Fruit fly (Drosophila melanogaster): Measurements from ENCODE around the gene CG34250.

The CG34250 gene

dm6 chr3L:17433555-17433954 is 42.5 kb upstream of the CG34250 start, which contains the start of the genes Coq4 and CG32176 (continued):
- peak; percentile 92 for TF ChIP-seq sima (GFP tag; optimal IDR thresholded peaks at IDR 0.05)
- TF ChIP-seq ranshi (GFP tag; IDR thresholded peaks at IDR 0.05): peak; percentile 98
- TF ChIP-seq gsb (GFP tag; IDR thresholded peaks at IDR 0.05): peak; percentile 96
- TF ChIP-seq MTF-1 (GFP tag; optimal IDR thresholded peaks at IDR 0.05; ENCODE audit: borderline replicate concordance): peak; percentile 93
- TF ChIP-seq CG7745 (tag; optimal IDR thresholded peaks at IDR 0.05): peak; percentile 56
- peak; percentile 97 for TF ChIP-seq Hmr (GFP tag; optimal IDR thresholded peaks at IDR 0.05)
- peak; percentile 79 for TF ChIP-seq CG7928 (GFP tag; optimal IDR thresholded peaks at IDR 0.05)
- TF ChIP-seq CG10979 (tag; optimal IDR thresholded peaks at IDR 0.05): peak; percentile 96
- TF ChIP-seq Drgx (GFP tag; IDR thresholded peaks at IDR 0.05): peak; percentile 96
- peak; percentile 61 for TF ChIP-seq CTCF (GFP tag; optimal IDR thresholded peaks at IDR 0.05)
- peak; percentile 88 for TF ChIP-seq sd (tag; optimal IDR thresholded peaks at IDR 0.05)
- TF ChIP-seq CG10654 (GFP tag; optimal IDR thresholded peaks at IDR 0.05): peak; percentile 99
- TF ChIP-seq sim (GFP tag; IDR thresholded peaks at IDR 0.05): peak; percentile 92
- peak; percentile 98 for TF ChIP-seq E2f1 (GFP tag; IDR thresholded peaks at IDR 0.05)
- peak; percentile 81 for TF ChIP-seq E2f2 (GFP tag; IDR thresholded peaks at IDR 0.05)
- TF ChIP-seq oc (tag; optimal IDR thresholded peaks at IDR 0.05): peak; percentile 98
- peak; percentile 93 for TF ChIP-seq psq (GFP tag; optimal IDR thresholded peaks at IDR 0.05)
- TF ChIP-seq CG14860 (GFP tag; IDR thresholded peaks at IDR 0.05; ENCODE audit: partially characterized antibody): peak; percentile 73
- peak; percentile 88 for TF ChIP-seq CG15011 (GFP tag; optimal IDR thresholded peaks at IDR 0.05)
- no peak for TF ChIP-seq CG1832 (GFP tag; optimal IDR thresholded peaks at IDR 0.05)
- peak; percentile 96 for TF ChIP-seq NC2α (GFP tag; optimal IDR thresholded peaks at IDR 0.05)
- TF ChIP-seq CG12299 (tag; optimal IDR thresholded peaks at IDR 0.05): peak; percentile 96
- TF ChIP-seq Hey (tag; optimal IDR thresholded peaks at IDR 0.05): peak; percentile 81
- TF ChIP-seq CG15073 (GFP tag; optimal IDR thresholded peaks at IDR 0.05): peak; percentile 89
- TF ChIP-seq Med (GFP tag): peak; percentile 100
- peak; percentile 95 for TF ChIP-seq Doc2 (GFP tag; IDR thresholded peaks at IDR 0.05)
- TF ChIP-seq zen2 (GFP tag; IDR thresholded peaks at IDR 0.05; ENCODE audit: partially characterized antibody): no peak; the same call in 2 of the 3 replicates
- peak; percentile 97 for TF ChIP-seq zen (tag; optimal IDR thresholded peaks at IDR 0.05)
- TF ChIP-seq grn (GFP tag; optimal IDR thresholded peaks at IDR 0.05): peak; percentile 75
- TF ChIP-seq Nf-YA (GFP tag; IDR thresholded peaks at IDR 0.05): peak; percentile 92
- TF ChIP-seq Mad (GFP tag; optimal IDR thresholded peaks at IDR 0.05): peak; percentile 99
- TF ChIP-seq fd64A (GFP tag; optimal IDR thresholded peaks at IDR 0.05): peak; percentile 91
- peak; percentile 89 for TF ChIP-seq CG8281 (tag; optimal IDR thresholded peaks at IDR 0.05)
- TF ChIP-seq Ptx1 (GFP tag; IDR thresholded peaks at IDR 0.05): peak; percentile 99
- peak; percentile 92 for TF ChIP-seq p53 (GFP tag; optimal IDR thresholded peaks at IDR 0.05)
- peak; percentile 96 for TF ChIP-seq NK7.1 (GFP tag; optimal IDR thresholded peaks at IDR 0.05)
- TF ChIP-seq NC2β (GFP tag; optimal IDR thresholded peaks at IDR 0.05): peak; percentile 98
- no peak for TF ChIP-seq gfzf (GFP tag; optimal IDR thresholded peaks at IDR 0.05)
- TF ChIP-seq BEAF-32 (GFP tag; optimal IDR thresholded peaks at IDR 0.05): peak; percentile 40
- peak; percentile 97 for TF ChIP-seq CG12071 (GFP tag; optimal IDR thresholded peaks at IDR 0.05)
- TF ChIP-seq esg (GFP tag; conservative IDR thresholded peaks at IDR 0.05): peak; percentile 97
- TF ChIP-seq PHDP (tag; optimal IDR thresholded peaks at IDR 0.05): peak; percentile 98
- TF ChIP-seq Hr51 (GFP tag; optimal IDR thresholded peaks at IDR 0.05): peak; percentile 98 to 99
- TF ChIP-seq row (GFP tag; IDR thresholded peaks at IDR 0.05): peak; percentile 100
- TF ChIP-seq gcm (GFP tag; optimal IDR thresholded peaks at IDR 0.05): peak; percentile 98
- TF ChIP-seq Scr (GFP tag; IDR thresholded peaks at IDR 0.05; ENCODE audit: partially characterized antibody): peak; percentile 48
- TF ChIP-seq cad (GFP tag; optimal IDR thresholded peaks at IDR 0.05): no peak
- peak; percentile 99 for TF ChIP-seq CG4282 (GFP tag; optimal IDR thresholded peaks at IDR 0.05)
- peak; percentile 96 for TF ChIP-seq CG18619 (GFP tag; optimal IDR thresholded peaks at IDR 0.05)
- peak; percentile 88 for TF ChIP-seq CG6854 (GFP tag; optimal IDR thresholded peaks at IDR 0.05)
- TF ChIP-seq Camta (GFP tag; optimal IDR thresholded peaks at IDR 0.05): peak; percentile 98
